Worm (Caenorhabditis elegans) whole organism, young adult: ENCODE data around the gene srbc-21.

Source experiments
- B0035.1 ChIP-seq: sonication (generic microtip); optimal IDR thresholded peaks from 2 replicates; lab custom pipeline; 2016; ENCODE audit warnings: missing genetic modification characterization, mild to moderate bottlenecking, missing compliant biosample characterization, missing genotype, missing genetic modification reagents
- B0261.1 ChIP-seq: sonication (generic microtip); optimal IDR thresholded peaks from 2 replicates; lab custom pipeline; 2016; ENCODE audit warnings: mild to moderate bottlenecking, missing genetic modification characterization, moderate library complexity, missing compliant biosample characterization
- B0336.3 ChIP-seq: fragments of 200-800 bp; sonication (Bioruptor generic); IDR thresholded peaks from 2 replicates; pipeline ENCODE4 v1.3.6; 2022; ENCODE audit warnings: missing genetic modification characterization, missing compliant biosample characterization
- C17E4.6 ChIP-seq: fragments of 200-800 bp; sonication (Bioruptor generic); IDR thresholded peaks from 2 replicates; pipeline ENCODE4 v1.3.6; 2022; ENCODE audit warnings: missing genetic modification reagents, missing genetic modification characterization, missing compliant biosample characterization
- D2030.7 ChIP-seq: fragments of 200-800 bp; sonication (Bioruptor generic); IDR thresholded peaks from 2 replicates; pipeline ENCODE4 v1.3.6; 2022; ENCODE audit warnings: missing genetic modification reagents, missing genetic modification characterization, missing compliant biosample characterization
- F22D6.2 ChIP-seq: sonication (generic microtip); optimal IDR thresholded peaks from 2 replicates; lab custom pipeline; 2016; ENCODE audit warnings: mild to moderate bottlenecking, missing genetic modification characterization, missing compliant biosample characterization
- F37B4.10 ChIP-seq: fragments of 200-800 bp; sonication (Bioruptor generic); IDR thresholded peaks from 2 replicates; pipeline ENCODE4 v1.3.6; 2022; ENCODE audit warnings: missing genetic modification characterization, missing compliant biosample characterization
- F55B11.4 ChIP-seq: sonication (generic microtip); optimal IDR thresholded peaks from 2 replicates; lab custom pipeline; 2016; ENCODE audit warnings: missing compliant biosample characterization, missing genetic modification characterization, borderline replicate concordance; ENCODE audit not compliant: insufficient read depth
- F57A8.1 ChIP-seq: fragments of 200-800 bp; sonication (Bioruptor generic); optimal IDR thresholded peaks from 2 replicates; lab custom pipeline; 2018; ENCODE audit warnings: mild to moderate bottlenecking, missing genetic modification characterization, moderate library complexity, missing compliant biosample characterization
- T26A5.8 ChIP-seq: sonication (generic microtip); optimal IDR thresholded peaks from 2 replicates; lab custom pipeline; 2016; ENCODE audit warnings: missing genetic modification characterization, missing compliant biosample characterization
- ZK185.1 ChIP-seq: sonication (generic microtip); optimal IDR thresholded peaks from 2 replicates; lab custom pipeline; 2016; ENCODE audit warnings: mild to moderate bottlenecking, missing genetic modification characterization, missing compliant biosample characterization; ENCODE audit not compliant: poor library complexity, severe bottlenecking
- athp-1 ChIP-seq: sonication (generic microtip); optimal IDR thresholded peaks from 2 replicates; lab custom pipeline; 2017; ENCODE audit warnings: mild to moderate bottlenecking, missing genetic modification characterization, missing compliant biosample characterization
- attf-3 ChIP-seq: fragments of 200-800 bp; sonication (Bioruptor generic); conservative IDR thresholded peaks from 2 replicates; pipeline ENCODE4 v1.3.6; 2022; ENCODE audit warnings: missing genetic modification reagents, missing genetic modification characterization, missing compliant biosample characterization
- bed-2 ChIP-seq: fragments of 200-800 bp; sonication (Bioruptor generic); IDR thresholded peaks from 2 replicates; pipeline ENCODE4 v1.3.6; 2022; ENCODE audit warnings: missing genetic modification reagents, missing genetic modification characterization, missing compliant biosample characterization
- ccch-3 ChIP-seq: fragments of 200-800 bp; sonication (Bioruptor generic); optimal IDR thresholded peaks from 2 replicates; lab custom pipeline; 2018; ENCODE audit warnings: mild to moderate bottlenecking, missing genetic modification characterization, missing compliant biosample characterization
- cebp-1 ChIP-seq, 2 experiments: fragments of 200-800 bp in 1 of 2; sonication (Bioruptor generic) in 1 of 2; sonication (generic microtip) in 1 of 2; IDR thresholded peaks in 1 of 2; optimal IDR thresholded peaks in 1 of 2; 2 replicates each; pipeline versions ENCODE4 v1.3.6 to Lab custom; 2017 to 2022; ENCODE audit warnings: missing compliant biosample characterization in 2 of 2, missing genetic modification characterization in 2 of 2, mild to moderate bottlenecking in 1 of 2, missing genetic modification reagents in 1 of 2, moderate library complexity in 1 of 2
- ceh-91 ChIP-seq: fragments of 200-800 bp; sonication (Bioruptor generic); IDR thresholded peaks from 2 replicates; pipeline ENCODE4 v1.3.6; 2022; ENCODE audit warnings: missing genetic modification reagents, missing genetic modification characterization, missing compliant biosample characterization
- egl-18 ChIP-seq: fragments of 200-800 bp; sonication (Bioruptor generic); IDR thresholded peaks from 2 replicates; pipeline ENCODE4 v1.3.6; 2022; ENCODE audit warnings: missing genetic modification reagents, missing genetic modification characterization, missing compliant biosample characterization
- egrh-3 ChIP-seq: fragments of 200-800 bp; sonication (Bioruptor generic); IDR thresholded peaks from 2 replicates; pipeline ENCODE4 v1.3.6; 2022; ENCODE audit warnings: missing genetic modification reagents, missing genetic modification characterization, missing compliant biosample characterization
- fkh-3 ChIP-seq: sonication (generic microtip); optimal IDR thresholded peaks from 2 replicates; lab custom pipeline; 2016; ENCODE audit warnings: mild to moderate bottlenecking, missing genetic modification characterization, missing compliant biosample characterization
- lin-40 ChIP-seq: sonication (generic microtip); optimal IDR thresholded peaks from 2 replicates; lab custom pipeline; 2016; ENCODE audit warnings: missing genetic modification characterization, mild to moderate bottlenecking, missing compliant biosample characterization, missing genotype, missing genetic modification reagents
- lsy-27 ChIP-seq: sonication (generic microtip); optimal IDR thresholded peaks from 2 replicates; lab custom pipeline; 2017; ENCODE audit warnings: missing genetic modification characterization, mild to moderate bottlenecking, missing compliant biosample characterization, antibody characterized with exemption, missing genotype, borderline replicate concordance; ENCODE audit not compliant: insufficient read depth
- nfyb-1 ChIP-seq: fragments of 200-800 bp; sonication (Bioruptor generic); IDR thresholded peaks from 2 replicates; pipeline ENCODE4 v1.3.6; 2022; ENCODE audit warnings: missing genetic modification reagents, missing genetic modification characterization, missing compliant biosample characterization
- nhr-80 ChIP-seq: sonication (generic microtip); optimal IDR thresholded peaks from 2 replicates; lab custom pipeline; 2016; ENCODE audit warnings: missing genetic modification characterization, missing compliant biosample characterization
- pbrm-1 ChIP-seq: fragments of 200-800 bp; sonication (Bioruptor generic); IDR thresholded peaks from 2 replicates; pipeline ENCODE4 v1.3.6; 2022; ENCODE audit warnings: missing genetic modification reagents, missing genetic modification characterization, missing compliant biosample characterization
- rec-8 ChIP-seq, 2 experiments: sonication (generic microtip); optimal IDR thresholded peaks; 2 replicates each; lab custom pipeline; 2016; ENCODE audit warnings: mild to moderate bottlenecking in 2 of 2, missing genetic modification characterization in 2 of 2, missing genetic modification reagents in 2 of 2, missing genotype in 2 of 2, missing biosample characterization in 1 of 2, missing compliant biosample characterization in 1 of 2, moderate library complexity in 1 of 2
- sdz-38 ChIP-seq: sonication (generic microtip); optimal IDR thresholded peaks from 2 replicates; lab custom pipeline; 2016; ENCODE audit warnings: missing genotype, missing genetic modification characterization, missing compliant biosample characterization
- tlf-1 ChIP-seq: fragments of 200-800 bp; sonication (Bioruptor generic); optimal IDR thresholded peaks from 2 replicates; lab custom pipeline; 2018; ENCODE audit warnings: mild to moderate bottlenecking, missing genetic modification characterization, missing compliant biosample characterization
- unc-62 ChIP-seq: fragments of 150-350 bp; optimal IDR thresholded peaks from 2 replicates; lab custom pipeline; 2014; ENCODE audit warnings: missing biosample characterization, missing genetic modification reagents, missing genetic modification characterization
- xnd-1 ChIP-seq: sonication (generic microtip); optimal IDR thresholded peaks from 2 replicates; lab custom pipeline; 2016; ENCODE audit warnings: missing genotype, missing genetic modification reagents, missing genetic modification characterization, missing compliant biosample characterization
- ztf-18 ChIP-seq: sonication (generic microtip); optimal IDR thresholded peaks from 2 replicates; lab custom pipeline; 2016; ENCODE audit warnings: missing genotype, mild to moderate bottlenecking, missing genetic modification characterization, missing compliant biosample characterization
- ztf-25 ChIP-seq: fragments of 200-800 bp; sonication (Bioruptor generic); IDR thresholded peaks from 2 replicates; pipeline ENCODE4 v1.3.6; 2022; ENCODE audit warnings: missing genetic modification reagents, missing genetic modification characterization, missing compliant biosample characterization
- ztf-26 ChIP-seq: sonication (generic microtip); optimal IDR thresholded peaks from 2 replicates; lab custom pipeline; 2017; ENCODE audit warnings: missing genetic modification characterization, missing compliant biosample characterization
- ztf-6 ChIP-seq: fragments of 200-800 bp; sonication (Bioruptor generic); IDR thresholded peaks from 2 replicates; pipeline ENCODE4 v1.3.6; 2022; ENCODE audit warnings: missing genetic modification reagents, missing genetic modification characterization, missing compliant biosample characterization

The srbc-21 gene

DNA sequence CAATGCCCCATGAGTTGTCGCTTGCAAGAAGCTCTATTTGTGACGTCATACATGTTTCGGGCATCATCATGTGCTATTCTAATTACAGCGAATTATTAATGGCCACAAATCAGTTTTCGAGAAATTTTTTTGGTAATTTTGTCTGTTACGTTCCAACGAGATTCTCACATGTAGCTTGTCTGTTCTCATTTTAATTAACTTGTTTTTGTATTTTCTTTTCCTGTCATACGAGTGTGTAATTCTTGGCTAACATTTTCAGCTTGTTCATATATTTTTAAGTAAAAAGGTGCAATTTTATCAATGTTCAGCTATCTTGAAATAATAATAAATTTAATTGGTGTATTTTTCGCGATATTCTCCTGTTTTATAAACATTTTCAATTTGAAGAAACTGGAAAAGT, at the start of gene srbc-21:
TSS of gene srbc-21 (plus strand) at position 301 of the 400 bp plus-strand sequence.
- TF ChIP-seq rec-8 (tag; optimal IDR thresholded peaks at IDR 0.05; lab: Kevin White, UChicago) (no peak), nfyb-1 (GFP tag; lab: Robert Waterston, UW) (no peak), fkh-3 (tag; lab: Kevin White, UChicago) (no peak), ztf-6 (GFP tag; lab: Robert Waterston, UW) (no peak)

DNA sequence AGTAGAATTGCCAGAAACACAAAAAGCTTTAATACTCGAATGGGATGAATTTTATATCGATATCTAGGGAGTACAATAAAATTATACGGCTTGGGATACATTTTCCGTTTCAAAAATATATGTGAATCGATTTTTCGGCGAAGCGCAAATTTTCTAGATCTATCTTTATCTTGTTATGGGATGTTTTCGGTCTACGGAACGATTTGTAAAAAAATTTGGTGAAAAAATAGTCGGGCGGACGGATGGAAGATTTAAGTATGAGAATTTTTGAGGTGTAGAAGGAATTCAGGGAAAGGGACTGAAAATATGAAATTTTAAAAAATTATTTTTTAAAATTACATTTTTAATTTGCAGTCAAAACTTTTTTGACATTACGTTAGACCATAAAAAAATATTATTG, 49.4 kb upstream of the srbc-21 start, which contains the start of gene F22F7.4:
TSS of gene F22F7.4 (minus strand) at position 101 of the 400 bp plus-strand sequence.
- TF ChIP-seq egl-18: no peak
- TF ChIP-seq F22D6.2 (tag; lab: Kevin White, UChicago): no peak
- TF ChIP-seq D2030.7 (GFP tag; lab: Robert Waterston, UW): no peak
- TF ChIP-seq ccch-3 (GFP tag; lab: Kevin White, UChicago): no peak
- TF ChIP-seq B0336.3 (GFP tag; lab: Robert Waterston, UW): no peak
- no peak for TF ChIP-seq ztf-25 (GFP tag; lab: Robert Waterston, UW)
- TF ChIP-seq egrh-3: no peak
- TF ChIP-seq lin-40 (tag; lab: Kevin White, UChicago): no peak
- TF ChIP-seq sdz-38: no peak
- TF ChIP-seq, all 124 proteins: peak for 0

DNA sequence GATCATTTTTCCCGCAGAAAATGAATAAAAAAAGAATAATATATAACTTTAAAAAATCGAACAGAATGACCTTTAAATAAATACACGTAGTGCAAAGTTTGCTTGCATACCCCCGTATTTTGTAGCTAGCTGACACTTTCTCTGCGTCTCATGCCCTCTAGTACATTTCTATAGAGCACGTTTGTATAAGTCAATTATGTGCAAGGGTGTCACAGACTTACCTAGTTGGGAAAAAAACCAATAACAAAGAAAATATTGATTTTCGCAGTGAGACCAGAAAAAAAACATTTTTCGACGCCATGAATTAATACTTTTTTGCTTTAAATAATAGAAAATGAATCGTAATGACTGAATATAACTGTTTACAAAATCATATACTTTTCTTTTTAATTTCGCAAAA, 46.0 kb upstream of the srbc-21 start, which contains the start of gene ckb-4:
TSS of gene ckb-4 (minus strand) at position 140 of the 400 bp plus-strand sequence.
- peak; percentile 22 for TF ChIP-seq nhr-80 (tag; lab: Kevin White, UChicago)
- no peak for TF ChIP-seq xnd-1
- TF ChIP-seq, all 124 proteins: peak for 1

DNA sequence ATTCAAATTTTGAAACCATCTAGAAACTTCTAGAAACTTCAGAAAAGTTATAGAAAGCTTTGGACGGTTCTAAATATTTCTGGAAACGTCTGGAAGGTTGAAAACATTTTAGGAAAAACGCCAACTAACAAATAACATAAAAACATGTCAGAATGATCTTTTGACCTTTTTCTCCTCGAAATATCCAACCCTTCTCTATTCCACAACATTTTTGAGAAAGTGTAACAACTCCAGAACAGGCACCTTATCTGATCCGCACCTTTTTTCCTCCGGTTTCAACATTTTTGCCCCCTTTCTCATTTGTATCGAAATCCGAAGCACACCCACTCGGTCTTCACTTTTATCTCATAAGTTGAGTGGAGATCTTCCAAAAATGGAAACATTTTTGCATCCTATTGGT, 45.0 kb upstream of the srbc-21 start, which contains the start of gene F22F7.3:
TSS of gene F22F7.3 (plus strand) at position 301 of the 400 bp plus-strand sequence.
- TF ChIP-seq ztf-26 (tag; lab: Kevin White, UChicago) (no peak), pbrm-1 (GFP tag; lab: Robert Waterston, UW) (no peak), B0035.1 (no peak), xnd-1 (no peak), C17E4.6 (GFP tag; lab: Robert Waterston, UW) (no peak)
- TF ChIP-seq, all 124 proteins: peak for 0

DNA sequence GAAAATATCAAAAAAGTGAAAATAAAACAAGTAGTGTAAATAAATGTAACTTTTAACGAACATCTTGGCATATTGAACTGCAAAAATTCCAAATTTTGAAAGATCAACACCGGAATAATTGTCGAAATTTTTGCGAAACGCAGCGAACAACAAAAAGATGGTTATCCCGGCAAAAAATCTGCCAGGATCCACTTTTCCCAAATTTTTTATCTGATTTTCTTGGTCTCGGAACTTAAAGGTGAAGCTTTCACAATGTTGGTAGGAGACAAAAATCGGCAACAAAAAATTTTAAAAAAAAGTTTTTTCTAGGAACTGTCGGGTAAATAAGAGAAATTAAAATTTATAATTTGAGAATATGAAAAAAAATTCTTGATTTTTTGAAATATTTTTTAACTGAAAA, 36.8 kb upstream of the srbc-21 start, which contains the start of gene bgnt-1.2:
TSS of gene bgnt-1.2 (minus strand) at position 101 of the 400 bp plus-strand sequence.
- TF ChIP-seq attf-3: no peak
- no peak for TF ChIP-seq F55B11.4 (tag; lab: Kevin White, UChicago)
- TF ChIP-seq B0035.1: no peak
- no peak for TF ChIP-seq ztf-18 (tag; lab: Kevin White, UChicago)
- TF ChIP-seq egl-18: no peak
- TF ChIP-seq ceh-91 (GFP tag; lab: Robert Waterston, UW): no peak
- TF ChIP-seq B0261.1 (tag; lab: Kevin White, UChicago): no peak
- TF ChIP-seq pbrm-1 (GFP tag; lab: Robert Waterston, UW): no peak
- no peak for TF ChIP-seq F37B4.10 (GFP tag; lab: Robert Waterston, UW)
- no peak for TF ChIP-seq lsy-27 (tag; lab: Kevin White, UChicago)
- TF ChIP-seq sdz-38: no peak
- TF ChIP-seq cebp-1 (GFP tag; IDR thresholded peaks at IDR 0.05; lab: Robert Waterston, UW): no peak
- TF ChIP-seq cebp-1 (tag; optimal IDR thresholded peaks at IDR 0.05; lab: Kevin White, UChicago): no peak
- TF ChIP-seq ZK185.1: no peak

DNA sequence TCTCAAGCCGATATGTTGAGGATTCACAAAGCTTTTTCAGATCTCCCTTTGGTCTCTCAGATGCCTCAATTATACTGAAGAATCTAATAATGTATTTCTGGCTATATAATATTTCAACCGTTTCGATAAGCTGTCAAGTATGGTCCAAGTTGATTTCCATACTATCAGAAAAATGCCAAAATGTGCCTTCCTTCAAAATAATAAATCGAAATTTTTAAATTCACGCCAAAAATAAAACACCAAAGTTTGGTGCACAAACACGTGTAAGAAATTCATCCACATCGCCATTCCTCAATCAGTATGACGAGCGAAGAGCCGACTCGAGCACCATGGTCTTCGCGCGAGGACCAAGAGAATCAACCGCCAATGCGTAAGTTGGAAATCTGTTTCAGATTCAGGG, 35.8 kb upstream of the srbc-21 start, which contains the start of gene F22F7.11:
TSS of gene F22F7.11 (plus strand) at position 301 of the 400 bp plus-strand sequence.
- TF ChIP-seq attf-3 (no peak), bed-2 (GFP tag; lab: Robert Waterston, UW) (no peak), B0035.1 (no peak), unc-62 (GFP tag; lab: Kevin White, UChicago) (no peak), ZK185.1 (no peak), athp-1 (tag; lab: Kevin White, UChicago) (no peak), F22D6.2 (tag; lab: Kevin White, UChicago) (no peak), F57A8.1 (GFP tag; lab: Kevin White, UChicago) (no peak), T26A5.8 (tag; lab: Kevin White, UChicago) (no peak), tlf-1 (GFP tag; lab: Kevin White, UChicago) (no peak)
